Worm (Caenorhabditis elegans) whole organism, young adult: ENCODE data around the gene srw-84.

Source experiments
- B0261.1 ChIP-seq: sonication (generic microtip); optimal IDR thresholded peaks from 2 replicates; lab custom pipeline; 2016; ENCODE audit warnings: mild to moderate bottlenecking, missing genetic modification characterization, moderate library complexity, missing compliant biosample characterization
- C06A6.2 ChIP-seq: fragments of 200-800 bp; sonication (Bioruptor generic); conservative IDR thresholded peaks from 2 replicates; pipeline ENCODE4 v1.3.6; 2022; ENCODE audit warnings: missing genetic modification characterization, missing compliant biosample characterization
- Y79H2A.3 ChIP-seq: fragments of 200-800 bp; sonication (Bioruptor generic); conservative IDR thresholded peaks from 2 replicates; pipeline ENCODE4 v1.3.6; 2022; ENCODE audit warnings: missing genetic modification reagents, missing genetic modification characterization, missing compliant biosample characterization
- attf-6 ChIP-seq: fragments of 200-800 bp; sonication (Bioruptor generic); IDR thresholded peaks from 2 replicates; pipeline ENCODE4 v1.3.6; 2022; ENCODE audit warnings: missing genetic modification reagents, missing genetic modification characterization, missing compliant biosample characterization
- cebp-1 ChIP-seq, 2 experiments: fragments of 200-800 bp in 1 of 2; sonication (Bioruptor generic) in 1 of 2; sonication (generic microtip) in 1 of 2; IDR thresholded peaks in 1 of 2; optimal IDR thresholded peaks in 1 of 2; 2 replicates each; pipeline versions ENCODE4 v1.3.6 to Lab custom; 2017 to 2022; ENCODE audit warnings: missing compliant biosample characterization in 2 of 2, missing genetic modification characterization in 2 of 2, mild to moderate bottlenecking in 1 of 2, missing genetic modification reagents in 1 of 2, moderate library complexity in 1 of 2
- cebp-2 ChIP-seq: fragments of 200-800 bp; sonication (Bioruptor generic); IDR thresholded peaks from 2 replicates; pipeline ENCODE4 v1.3.6; 2022; ENCODE audit warnings: missing genetic modification characterization, missing compliant biosample characterization
- ceh-100 ChIP-seq: fragments of 200-800 bp; sonication (Bioruptor generic); IDR thresholded peaks from 2 replicates; pipeline ENCODE4 v1.3.6; 2022; ENCODE audit warnings: missing genetic modification reagents, missing genetic modification characterization, missing compliant biosample characterization
- ceh-91 ChIP-seq: fragments of 200-800 bp; sonication (Bioruptor generic); IDR thresholded peaks from 2 replicates; pipeline ENCODE4 v1.3.6; 2022; ENCODE audit warnings: missing genetic modification reagents, missing genetic modification characterization, missing compliant biosample characterization
- chd-7 ChIP-seq: sonication (generic microtip); optimal IDR thresholded peaks from 2 replicates; lab custom pipeline; 2016; ENCODE audit warnings: mild to moderate bottlenecking, missing genetic modification characterization, moderate library complexity, missing compliant biosample characterization
- dox-1 ChIP-seq: fragments of 200-800 bp; sonication (Bioruptor generic); IDR thresholded peaks from 2 replicates; pipeline ENCODE4 v1.3.6; 2022; ENCODE audit warnings: missing genetic modification reagents, missing genetic modification characterization, missing compliant biosample characterization
- efl-1 ChIP-seq: fragments of 150-350 bp; optimal IDR thresholded peaks from 2 replicates; lab custom pipeline; 2014; ENCODE audit warnings: missing biosample characterization, missing genetic modification reagents, missing genetic modification characterization
- egl-44 ChIP-seq: fragments of 200-800 bp; sonication (Bioruptor generic); IDR thresholded peaks from 2 replicates; pipeline ENCODE4 v1.3.6; 2022; ENCODE audit warnings: missing genetic modification reagents, missing genetic modification characterization, missing compliant biosample characterization
- ekl-4 ChIP-seq: fragments of 200-800 bp; sonication (Bioruptor generic); IDR thresholded peaks from 2 replicates; pipeline ENCODE4 v1.3.6; 2022; ENCODE audit warnings: missing genetic modification reagents, missing genetic modification characterization, missing compliant biosample characterization
- fkh-3 ChIP-seq: sonication (generic microtip); optimal IDR thresholded peaks from 2 replicates; lab custom pipeline; 2016; ENCODE audit warnings: mild to moderate bottlenecking, missing genetic modification characterization, missing compliant biosample characterization
- gei-17 ChIP-seq: fragments of 200-800 bp; sonication (Bioruptor generic); optimal IDR thresholded peaks from 2 replicates; lab custom pipeline; 2018; ENCODE audit warnings: mild to moderate bottlenecking, missing genetic modification characterization, missing compliant biosample characterization
- hsf-1 ChIP-seq: fragments of 200-800 bp; sonication (Bioruptor generic); IDR thresholded peaks from 2 replicates; pipeline ENCODE4 v1.3.6; 2022; ENCODE audit warnings: missing genetic modification reagents, missing genetic modification characterization, missing compliant biosample characterization
- lsy-27 ChIP-seq: sonication (generic microtip); optimal IDR thresholded peaks from 2 replicates; lab custom pipeline; 2017; ENCODE audit warnings: missing genetic modification characterization, mild to moderate bottlenecking, missing compliant biosample characterization, antibody characterized with exemption, missing genotype, borderline replicate concordance; ENCODE audit not compliant: insufficient read depth
- mxl-1 ChIP-seq: sonication (generic microtip); optimal IDR thresholded peaks from 2 replicates; lab custom pipeline; 2016; ENCODE audit warnings: missing genetic modification characterization, missing compliant biosample characterization
- nfyb-1 ChIP-seq: fragments of 200-800 bp; sonication (Bioruptor generic); IDR thresholded peaks from 2 replicates; pipeline ENCODE4 v1.3.6; 2022; ENCODE audit warnings: missing genetic modification reagents, missing genetic modification characterization, missing compliant biosample characterization
- nhr-90 ChIP-seq: sonication (generic microtip); optimal IDR thresholded peaks from 2 replicates; lab custom pipeline; 2016; ENCODE audit warnings: missing genotype, mild to moderate bottlenecking, missing genetic modification characterization, missing compliant biosample characterization
- pbrm-1 ChIP-seq: fragments of 200-800 bp; sonication (Bioruptor generic); IDR thresholded peaks from 2 replicates; pipeline ENCODE4 v1.3.6; 2022; ENCODE audit warnings: missing genetic modification reagents, missing genetic modification characterization, missing compliant biosample characterization
- repo-1 ChIP-seq: sonication (generic microtip); optimal IDR thresholded peaks from 2 replicates; lab custom pipeline; 2017; ENCODE audit warnings: mild to moderate bottlenecking, missing genetic modification characterization, missing compliant biosample characterization
- rpc-1 ChIP-seq, 2 experiments: fragments of 150-350 bp in 1 of 2; sonication (generic microtip) in 1 of 2; optimal IDR thresholded peaks; 2 replicates each; lab custom pipeline; 2014 to 2018; ENCODE audit warnings: missing biosample characterization in 1 of 2, missing genetic modification characterization in 1 of 2, missing genetic modification reagents in 1 of 2, missing genotype in 1 of 2
- tbp1 ChIP-seq: fragments of 200-800 bp; sonication (Bioruptor generic); optimal IDR thresholded peaks from 2 replicates; lab custom pipeline; 2018; ENCODE audit warnings: mild to moderate bottlenecking, missing genetic modification characterization, missing compliant biosample characterization
- unc-62 ChIP-seq: fragments of 150-350 bp; optimal IDR thresholded peaks from 2 replicates; lab custom pipeline; 2014; ENCODE audit warnings: missing biosample characterization, missing genetic modification reagents, missing genetic modification characterization
- ztf-18 ChIP-seq: sonication (generic microtip); optimal IDR thresholded peaks from 2 replicates; lab custom pipeline; 2016; ENCODE audit warnings: missing genotype, mild to moderate bottlenecking, missing genetic modification characterization, missing compliant biosample characterization
- ztf-6 ChIP-seq: fragments of 200-800 bp; sonication (Bioruptor generic); IDR thresholded peaks from 2 replicates; pipeline ENCODE4 v1.3.6; 2022; ENCODE audit warnings: missing genetic modification reagents, missing genetic modification characterization, missing compliant biosample characterization

The srw-84 gene

ce11 chrV:19396576-19397313, 15.7 kb downstream of the srw-84 start:
- TF ChIP-seq ztf-18 (tag; lab: Kevin White, UChicago) (peak; percentile 4), tbp1 (GFP tag; lab: Kevin White, UChicago) (peak; percentile 78), attf-6 (GFP tag; lab: Robert Waterston, UW) (no peak), repo-1 (tag; lab: Kevin White, UChicago) (no peak), rpc-1 (optimal IDR thresholded peaks at IDR 0.05; lab: Kevin White, UChicago) (peak; percentile 22), rpc-1 (tag; optimal IDR thresholded peaks at IDR 0.05; lab: Kevin White, UChicago) (peak; percentile 66), egl-44 (GFP tag; lab: Robert Waterston, UW) (no peak), mxl-1 (no peak), B0261.1 (tag; lab: Kevin White, UChicago) (peak; percentile 37)

- peak; percentile 64 for TF ChIP-seq tbp1 (GFP tag; lab: Kevin White, UChicago)
- no peak for TF ChIP-seq hsf-1
- peak; percentile 8 for TF ChIP-seq rpc-1 (optimal IDR thresholded peaks at IDR 0.05; lab: Kevin White, UChicago)
- peak; percentile 56 for TF ChIP-seq rpc-1 (tag; optimal IDR thresholded peaks at IDR 0.05; lab: Kevin White, UChicago)
Observed at ce11 chrV:19398396-19398795, 17.3 kb downstream of the srw-84 start.

- TF ChIP-seq ceh-100 (no peak), C06A6.2 (GFP tag; lab: Robert Waterston, UW) (no peak)
Observed at ce11 chrV:19398882-19399281, 17.8 kb downstream of the srw-84 start, which contains the start of gene C25F9.13. C25F9.13 (minus strand) TSS chrV:19398982.

- peak; percentile 50; the same call in 1 of the 2 replicates for TF ChIP-seq cebp-1 (GFP tag; IDR thresholded peaks at IDR 0.05; lab: Robert Waterston, UW)
- peak; percentile 42 for TF ChIP-seq cebp-1 (tag; optimal IDR thresholded peaks at IDR 0.05; lab: Kevin White, UChicago)
Observed at ce11 chrV:19399282-19399681, 18.2 kb downstream of the srw-84 start.

ce11 chrV:19400619-19401018, 19.6 kb downstream of the srw-84 start, which contains the start of gene srw-86:
srw-86 (minus strand) TSS chrV:19400719.
- TF ChIP-seq Y79H2A.3 (GFP tag; lab: Robert Waterston, UW) (no peak), nhr-90 (no peak), unc-62 (GFP tag; lab: Kevin White, UChicago) (no peak), chd-7 (tag; lab: Kevin White, UChicago) (no peak)

ce11 chrV:19401429-19401828, 20.4 kb downstream of the srw-84 start:
- TF ChIP-seq efl-1 (GFP tag; lab: Kevin White, UChicago) (no peak), dox-1 (GFP tag; lab: Robert Waterston, UW) (no peak), gei-17 (GFP tag; lab: Kevin White, UChicago) (no peak), nfyb-1 (GFP tag; lab: Robert Waterston, UW) (0 out of 2 replicates have a peak, but pooled peaks have one; percentile 8), pbrm-1 (GFP tag; lab: Robert Waterston, UW) (no peak), cebp-1 (GFP tag; IDR thresholded peaks at IDR 0.05; lab: Robert Waterston, UW) (peak; percentile 40; the same call in 1 of the 2 replicates), cebp-1 (tag; optimal IDR thresholded peaks at IDR 0.05; lab: Kevin White, UChicago) (peak; percentile 49), ztf-18 (tag; lab: Kevin White, UChicago) (no peak), fkh-3 (tag; lab: Kevin White, UChicago) (no peak)

ce11 chrV:19402855-19403254, 21.8 kb downstream of the srw-84 start, which contains the start of gene C25F9.12:
C25F9.12 (minus strand) TSS chrV:19402955.
- TF ChIP-seq ekl-4: no peak
- no peak for TF ChIP-seq ztf-6 (GFP tag; lab: Robert Waterston, UW)
- TF ChIP-seq ceh-91: no peak
- TF ChIP-seq lsy-27 (tag; lab: Kevin White, UChicago): no peak
- TF ChIP-seq cebp-2: no peak
